Fruit fly (Drosophila melanogaster) whole organism, prepupa: Measurements from ENCODE around the gene ex.

ENCODE experiments used
- Blimp-1 ChIP-seq: fragments of 200-800 bp; sonication (Bioruptor generic); optimal IDR thresholded peaks from 3 replicates; lab custom pipeline; 2017; ENCODE audit warnings: missing biosample characterization, missing genetic modification characterization, mild to moderate bottlenecking, moderate library complexity, missing genetic modification reagents
- CG10631 ChIP-seq: fragments of 200-800 bp; sonication (Bioruptor generic); optimal IDR thresholded peaks from 2 replicates; lab custom pipeline; 2016; ENCODE audit warnings: missing biosample characterization, missing genetic modification characterization
- CG11294 ChIP-seq: fragments of 200-800 bp; sonication (Bioruptor generic); IDR thresholded peaks from 2 replicates; pipeline ENCODE4 v1.3.6; 2022; ENCODE audit warnings: missing biosample characterization, missing genetic modification characterization
- CG11762 ChIP-seq: fragments of 200-800 bp; sonication (Bioruptor generic); optimal IDR thresholded peaks from 3 replicates; lab custom pipeline; 2016; ENCODE audit warnings: missing biosample characterization, missing genetic modification characterization; ENCODE audit not compliant: insufficient read depth
- CG11902 ChIP-seq: fragments of 200-800 bp; sonication (Bioruptor generic); optimal IDR thresholded peaks from 3 replicates; lab custom pipeline; 2016; ENCODE audit warnings: missing biosample characterization, missing genetic modification characterization
- CG16779 ChIP-seq: fragments of 200-800 bp; sonication (Bioruptor generic); optimal IDR thresholded peaks from 3 replicates; lab custom pipeline; 2017; ENCODE audit warnings: missing biosample characterization, mild to moderate bottlenecking, missing genetic modification characterization
- CG3032 ChIP-seq: fragments of 200-800 bp; optimal IDR thresholded peaks from 2 replicates; lab custom pipeline; 2019; ENCODE audit warnings: missing biosample characterization, mild to moderate bottlenecking, missing genetic modification characterization, moderate library complexity
- CG31627 ChIP-seq: fragments of 200-800 bp; sonication (Bioruptor generic); optimal IDR thresholded peaks from 3 replicates; lab custom pipeline; 2016; ENCODE audit warnings: missing biosample characterization, missing genetic modification characterization
- CG32006 ChIP-seq: fragments of 200-800 bp; sonication (Bioruptor generic); optimal IDR thresholded peaks from 3 replicates; lab custom pipeline; 2017; ENCODE audit warnings: missing biosample characterization, mild to moderate bottlenecking, missing genetic modification characterization
- CG34406 ChIP-seq: fragments of 200-800 bp; sonication (Bioruptor generic); optimal IDR thresholded peaks from 3 replicates; lab custom pipeline; 2016; ENCODE audit warnings: missing biosample characterization, missing genetic modification characterization
- CG4318 ChIP-seq: fragments of 200-800 bp; sonication (Bioruptor generic); optimal IDR thresholded peaks from 3 replicates; lab custom pipeline; 2017; ENCODE audit warnings: missing biosample characterization, mild to moderate bottlenecking, missing genetic modification characterization
- CG6163 ChIP-seq: fragments of 200-800 bp; sonication (Bioruptor generic); IDR thresholded peaks from 3 replicates; pipeline ENCODE4 v1.3.6; 2022; ENCODE audit warnings: missing biosample characterization, missing genetic modification characterization
- CG6276 ChIP-seq: fragments of 200-800 bp; sonication (Bioruptor generic); optimal IDR thresholded peaks from 2 replicates; lab custom pipeline; 2017; ENCODE audit warnings: missing biosample characterization, mild to moderate bottlenecking, missing genetic modification characterization
- CG6792 ChIP-seq: fragments of 200-800 bp; sonication (Bioruptor generic); optimal IDR thresholded peaks from 3 replicates; lab custom pipeline; 2016; ENCODE audit warnings: missing biosample characterization, missing genetic modification characterization
- CG6808 ChIP-seq: fragments of 200-800 bp; sonication (Bioruptor generic); optimal IDR thresholded peaks from 3 replicates; lab custom pipeline; 2017; ENCODE audit warnings: missing biosample characterization, missing genetic modification characterization, mild to moderate bottlenecking, moderate library complexity, missing genetic modification reagents
- CG6854 ChIP-seq: fragments of 200-800 bp; sonication (Bioruptor generic); optimal IDR thresholded peaks from 2 replicates; lab custom pipeline; 2017; ENCODE audit warnings: missing biosample characterization, mild to moderate bottlenecking, missing genetic modification characterization
- CG7368 ChIP-seq: fragments of 200-800 bp; sonication (Bioruptor generic); optimal IDR thresholded peaks from 3 replicates; lab custom pipeline; 2016; ENCODE audit warnings: missing biosample characterization, missing genetic modification characterization
- CG8119 ChIP-seq: fragments of 200-800 bp; sonication (Bioruptor generic); IDR thresholded peaks from 3 replicates; pipeline ENCODE4 v1.3.6; 2022; ENCODE audit warnings: missing biosample characterization, missing genetic modification characterization
- CG8319 ChIP-seq: fragments of 200-800 bp; sonication (Bioruptor generic); optimal IDR thresholded peaks from 3 replicates; lab custom pipeline; 2016; ENCODE audit warnings: missing biosample characterization, missing genetic modification characterization
- CG8632 ChIP-seq: fragments of 200-800 bp; sonication (Bioruptor generic); optimal IDR thresholded peaks from 3 replicates; lab custom pipeline; 2016; ENCODE audit warnings: missing biosample characterization, missing genetic modification characterization
- CG9139 ChIP-seq: fragments of 200-800 bp; sonication (Bioruptor generic); optimal IDR thresholded peaks from 3 replicates; lab custom pipeline; 2017; ENCODE audit warnings: missing biosample characterization, mild to moderate bottlenecking, missing genetic modification characterization
- Eip75B ChIP-seq: fragments of 200-800 bp; sonication (Bioruptor generic); optimal IDR thresholded peaks from 3 replicates; lab custom pipeline; 2016; ENCODE audit warnings: missing biosample characterization, missing genetic modification characterization
- Eip78C ChIP-seq: fragments of 200-800 bp; sonication (Bioruptor generic); peaks from one replicate; lab custom pipeline; 2016; ENCODE audit warnings: missing biosample characterization, missing genetic modification characterization
- Eip93F ChIP-seq: fragments of 200-800 bp; sonication (Bioruptor generic); optimal IDR thresholded peaks from 2 replicates; lab custom pipeline; 2016; ENCODE audit warnings: missing biosample characterization, mild to moderate bottlenecking, missing genetic modification characterization
- Ets96B ChIP-seq: fragments of 200-800 bp; optimal IDR thresholded peaks from 2 replicates; lab custom pipeline; 2019; ENCODE audit warnings: missing biosample characterization, mild to moderate bottlenecking, missing genetic modification characterization, moderate library complexity
- Gug ChIP-seq: fragments of 200-800 bp; sonication (Bioruptor generic); IDR thresholded peaks from 2 replicates; pipeline ENCODE4 v1.3.6; 2022; ENCODE audit warnings: missing biosample characterization, missing genetic modification characterization
- Hr38 ChIP-seq: sonication (Bioruptor generic); optimal IDR thresholded peaks from 2 replicates; lab custom pipeline; 2016; ENCODE audit warnings: missing biosample characterization, missing genetic modification characterization
- Hr39 ChIP-seq: fragments of 200-800 bp; sonication (Bioruptor generic); optimal IDR thresholded peaks from 2 replicates; lab custom pipeline; 2016; ENCODE audit warnings: missing biosample characterization, missing genetic modification characterization
- Hr4 ChIP-seq: fragments of 200-800 bp; sonication (Bioruptor generic); optimal IDR thresholded peaks from 3 replicates; lab custom pipeline; 2016; ENCODE audit warnings: missing biosample characterization, missing genetic modification characterization
- Met ChIP-seq: fragments of 200-800 bp; sonication (Bioruptor generic); optimal IDR thresholded peaks from 3 replicates; lab custom pipeline; 2016; ENCODE audit warnings: missing biosample characterization, missing genetic modification characterization
- OdsH ChIP-seq: fragments of 200-800 bp; sonication (Bioruptor generic); optimal IDR thresholded peaks from 3 replicates; lab custom pipeline; 2016; ENCODE audit warnings: missing biosample characterization, missing genetic modification characterization
- Smox ChIP-seq: fragments of 200-800 bp; sonication (Bioruptor generic); optimal IDR thresholded peaks from 3 replicates; lab custom pipeline; 2016; ENCODE audit warnings: missing biosample characterization, missing genetic modification characterization
- Sox102F ChIP-seq: fragments of 200-800 bp; sonication (Bioruptor generic); optimal IDR thresholded peaks from 2 replicates; lab custom pipeline; 2016; ENCODE audit warnings: missing biosample characterization, mild to moderate bottlenecking, missing genetic modification characterization
- Sox15 ChIP-seq: fragments of 200-800 bp; sonication (Bioruptor generic); optimal IDR thresholded peaks from 3 replicates; lab custom pipeline; 2016; ENCODE audit warnings: missing biosample characterization, missing genetic modification characterization
- acj6 ChIP-seq: fragments of 200-800 bp; sonication (Bioruptor generic); optimal IDR thresholded peaks from 3 replicates; lab custom pipeline; 2016; ENCODE audit warnings: missing biosample characterization, missing genetic modification characterization
- cyc ChIP-seq: fragments of 200-800 bp; sonication (Bioruptor generic); optimal IDR thresholded peaks from 3 replicates; lab custom pipeline; 2016; ENCODE audit warnings: missing biosample characterization, missing genetic modification characterization
- dac ChIP-seq: fragments of 200-800 bp; sonication (Bioruptor generic); optimal IDR thresholded peaks from 2 replicates; lab custom pipeline; 2017; ENCODE audit warnings: missing biosample characterization, mild to moderate bottlenecking, missing genetic modification characterization
- dsx ChIP-seq: fragments of 200-800 bp; optimal IDR thresholded peaks from 3 replicates; lab custom pipeline; 2019; ENCODE audit warnings: missing biosample characterization, mild to moderate bottlenecking, missing genetic modification characterization, moderate library complexity; ENCODE audit not compliant: poor library complexity, severe bottlenecking
- eg ChIP-seq: fragments of 200-800 bp; sonication (Bioruptor generic); IDR thresholded peaks from 3 replicates; pipeline ENCODE4 v1.3.6; 2022; ENCODE audit warnings: missing biosample characterization, missing genetic modification characterization
- esn ChIP-seq: fragments of 200-800 bp; sonication (Bioruptor generic); optimal IDR thresholded peaks from 2 replicates; lab custom pipeline; 2016; ENCODE audit warnings: missing biosample characterization, mild to moderate bottlenecking, missing genetic modification characterization, moderate library complexity
- fd59A ChIP-seq: fragments of 200-800 bp; sonication (Bioruptor generic); optimal IDR thresholded peaks from 2 replicates; lab custom pipeline; 2017; ENCODE audit warnings: missing biosample characterization, mild to moderate bottlenecking, missing genetic modification characterization, missing genetic modification reagents
- fkh ChIP-seq: fragments of 200-800 bp; sonication (Bioruptor generic); optimal IDR thresholded peaks from 3 replicates; lab custom pipeline; 2017; ENCODE audit warnings: missing biosample characterization, mild to moderate bottlenecking, missing genetic modification characterization, moderate library complexity
- lz ChIP-seq: fragments of 200-800 bp; sonication (Bioruptor generic); optimal IDR thresholded peaks from 3 replicates; lab custom pipeline; 2016; ENCODE audit warnings: missing biosample characterization, missing genetic modification characterization
- net ChIP-seq: fragments of 200-800 bp; sonication (Bioruptor generic); optimal IDR thresholded peaks from 3 replicates; lab custom pipeline; 2016; ENCODE audit warnings: missing biosample characterization, missing genetic modification characterization
- pdm3 ChIP-seq: fragments of 200-800 bp; sonication (Bioruptor generic); optimal IDR thresholded peaks from 3 replicates; lab custom pipeline; 2016; ENCODE audit warnings: missing biosample characterization, missing genetic modification characterization
- salr ChIP-seq, 2 experiments: fragments of 200-800 bp; sonication (Bioruptor generic); optimal IDR thresholded peaks; 3 replicates each; lab custom pipeline; 2016 to 2018; ENCODE audit warnings: missing biosample characterization in 2 of 2, missing genetic modification characterization in 2 of 2, mild to moderate bottlenecking in 1 of 2
- spab ChIP-seq: fragments of 200-800 bp; sonication (Bioruptor generic); optimal IDR thresholded peaks from 2 replicates; lab custom pipeline; 2017; ENCODE audit warnings: missing biosample characterization, mild to moderate bottlenecking, missing genetic modification characterization, missing genetic modification reagents
- svp ChIP-seq: fragments of 200-800 bp; sonication (Bioruptor generic); peaks from one replicate; lab custom pipeline; 2016; ENCODE audit warnings: missing biosample characterization, missing genetic modification characterization
- topi ChIP-seq: fragments of 200-800 bp; sonication (Bioruptor generic); optimal IDR thresholded peaks from 3 replicates; lab custom pipeline; 2016; ENCODE audit warnings: missing biosample characterization, missing genetic modification characterization
- vri ChIP-seq: fragments of 200-800 bp; sonication (Bioruptor generic); optimal IDR thresholded peaks from 3 replicates; lab custom pipeline; 2016; ENCODE audit warnings: missing biosample characterization, mild to moderate bottlenecking, missing genetic modification characterization

The ex gene

DNA sequence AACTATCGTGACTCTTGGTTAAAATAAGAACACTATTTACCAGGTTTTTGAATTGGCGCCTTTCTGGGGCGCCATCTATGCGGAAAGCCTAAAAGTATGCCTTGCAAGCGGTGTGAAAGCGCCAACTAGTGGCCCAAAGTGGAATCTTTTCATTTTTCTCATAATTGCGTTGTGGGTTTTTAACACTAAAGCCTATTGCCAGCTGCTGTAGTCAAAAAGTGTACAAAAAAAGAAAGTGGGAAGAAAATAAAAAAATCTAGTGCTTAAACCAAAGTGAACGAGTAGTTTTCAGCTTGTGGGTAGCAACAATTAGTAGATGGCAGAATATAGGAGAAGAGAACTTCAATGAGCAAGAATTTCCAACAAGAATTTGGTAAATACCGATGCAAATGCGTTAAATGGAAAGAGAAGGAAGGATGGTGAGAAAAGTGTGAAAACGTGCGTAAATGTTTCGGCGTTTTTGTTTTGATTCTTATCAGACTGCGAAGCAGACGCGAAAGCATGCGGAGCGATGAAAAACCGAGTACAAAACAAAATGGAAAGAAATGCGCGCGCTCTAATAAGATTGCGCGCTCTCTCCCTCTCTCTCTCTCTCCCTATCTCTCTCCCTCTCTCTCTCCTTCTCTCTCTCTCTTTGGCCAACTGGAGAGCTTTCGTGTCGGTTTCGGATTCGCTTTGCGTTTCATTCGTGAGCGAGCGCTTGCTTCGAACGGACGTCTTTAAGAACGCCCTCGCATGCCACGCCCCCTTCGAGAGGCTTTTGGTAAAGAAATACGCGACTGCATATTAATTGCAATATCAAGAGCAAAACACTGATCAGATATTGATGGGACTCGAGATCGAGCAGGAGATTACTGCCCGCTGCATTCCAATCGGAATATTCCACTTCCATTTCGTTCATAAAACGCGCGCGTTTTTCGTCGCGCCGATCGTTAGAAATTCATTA, 59.4 kb downstream of the ex start:
- peak; percentile 37 for TF ChIP-seq dsx (GFP tag; lab: Kevin White, UChicago)
- TF ChIP-seq CG8632 (GFP tag; lab: Kevin White, UChicago), result peak; percentile 61
- peak; percentile 40 for TF ChIP-seq CG11902 (GFP tag; lab: Kevin White, UChicago)
- TF ChIP-seq CG31627 (GFP tag; lab: Kevin White, UChicago), result peak; percentile 83
- TF ChIP-seq eg (GFP tag; lab: Robert Waterston, UW), result peak; percentile 65
- peak; percentile 24 for TF ChIP-seq CG11762 (GFP tag; lab: Kevin White, UChicago)
- TF ChIP-seq pdm3 (GFP tag; lab: Kevin White, UChicago), result peak; percentile 30
- no peak for TF ChIP-seq CG4318
- peak; percentile 49 for TF ChIP-seq Eip75B (GFP tag; lab: Kevin White, UChicago)
- TF ChIP-seq CG32006 (GFP tag; lab: Kevin White, UChicago), result peak; percentile 52
- peak; percentile 54 for TF ChIP-seq net (GFP tag; lab: Kevin White, UChicago)
- TF ChIP-seq fd59A (GFP tag; lab: Kevin White, UChicago), result no peak
- peak; percentile 41 to 42 for TF ChIP-seq salr (GFP tag; optimal IDR thresholded peaks at IDR 0.05; lab: Kevin White, UChicago)
- TF ChIP-seq CG9139 (GFP tag; lab: Kevin White, UChicago), result peak; percentile 81
- TF ChIP-seq Sox102F (GFP tag; lab: Kevin White, UChicago), result peak; percentile 86
- TF ChIP-seq CG6854 (GFP tag; lab: Kevin White, UChicago), result peak; percentile 78
- peak; percentile 83 for TF ChIP-seq svp (GFP tag; lab: Kevin White, UChicago)
- peak; percentile 73 for TF ChIP-seq topi
- TF ChIP-seq Hr4 (GFP tag; lab: Kevin White, UChicago), result peak; percentile 31
- peak; percentile 56 for TF ChIP-seq lz
- TF ChIP-seq CG8319 (GFP tag; lab: Kevin White, UChicago), result no peak
- peak; percentile 7 for TF ChIP-seq Sox15 (GFP tag; lab: Kevin White, UChicago)
- TF ChIP-seq Met (GFP tag; lab: Kevin White, UChicago), result peak; percentile 64
- TF ChIP-seq Eip78C (GFP tag; lab: Kevin White, UChicago), result peak; percentile 90
- TF ChIP-seq Ets96B (tag; lab: Kevin White, UChicago), result peak; percentile 50
- peak; percentile 56 for TF ChIP-seq CG3032 (tag; lab: Kevin White, UChicago)
- TF ChIP-seq CG10631, result peak; percentile 39
- peak; percentile 30 for TF ChIP-seq CG6792 (GFP tag; lab: Kevin White, UChicago)
- TF ChIP-seq esn (GFP tag; lab: Kevin White, UChicago), result peak; percentile 62
- TF ChIP-seq CG11294 (GFP tag; lab: Robert Waterston, UW), result peak; percentile 60; the same call in 1 of the 2 replicates
- peak; percentile 49 for TF ChIP-seq Smox
- TF ChIP-seq CG16779 (tag; lab: Kevin White, UChicago), result peak; percentile 75
- TF ChIP-seq OdsH (GFP tag; lab: Kevin White, UChicago), result peak; percentile 7
- no peak for TF ChIP-seq CG7368 (GFP tag; lab: Kevin White, UChicago)
- TF ChIP-seq Hr39, result peak; percentile 74
- peak; percentile 77 for TF ChIP-seq CG6276 (GFP tag; lab: Kevin White, UChicago)
- peak; percentile 78 for TF ChIP-seq CG6163
- TF ChIP-seq spab (GFP tag; lab: Kevin White, UChicago), result peak; percentile 26
- TF ChIP-seq fkh (GFP tag; lab: Kevin White, UChicago), result peak; percentile 39
- peak; percentile 39 for TF ChIP-seq CG34406 (GFP tag; lab: Kevin White, UChicago)
- TF ChIP-seq Gug, result no peak; the same call in 1 of the 2 replicates
- TF ChIP-seq CG8119 (GFP tag; lab: Robert Waterston, UW), result peak; percentile 64; the same call in 2 of the 3 replicates
- TF ChIP-seq Hr38 (GFP tag; lab: Kevin White, UChicago), result no peak
- no peak for TF ChIP-seq acj6 (GFP tag; lab: Kevin White, UChicago)
- peak; percentile 27 for TF ChIP-seq Blimp-1 (GFP tag; lab: Kevin White, UChicago)
- peak; percentile 25 for TF ChIP-seq Eip93F
- peak; percentile 55 for TF ChIP-seq CG6808 (GFP tag; lab: Kevin White, UChicago)
- TF ChIP-seq dac (GFP tag; lab: Kevin White, UChicago), result peak; percentile 4
- TF ChIP-seq vri, result peak; percentile 86
- TF ChIP-seq cyc, result peak; percentile 79
